Fruit fly (Drosophila melanogaster): ENCODE data around the gene NdufV3.
A peak's percentile ranks its signal among the peaks of the same experiment; 100 is the strongest.

NdufV3 gene

DNA sequence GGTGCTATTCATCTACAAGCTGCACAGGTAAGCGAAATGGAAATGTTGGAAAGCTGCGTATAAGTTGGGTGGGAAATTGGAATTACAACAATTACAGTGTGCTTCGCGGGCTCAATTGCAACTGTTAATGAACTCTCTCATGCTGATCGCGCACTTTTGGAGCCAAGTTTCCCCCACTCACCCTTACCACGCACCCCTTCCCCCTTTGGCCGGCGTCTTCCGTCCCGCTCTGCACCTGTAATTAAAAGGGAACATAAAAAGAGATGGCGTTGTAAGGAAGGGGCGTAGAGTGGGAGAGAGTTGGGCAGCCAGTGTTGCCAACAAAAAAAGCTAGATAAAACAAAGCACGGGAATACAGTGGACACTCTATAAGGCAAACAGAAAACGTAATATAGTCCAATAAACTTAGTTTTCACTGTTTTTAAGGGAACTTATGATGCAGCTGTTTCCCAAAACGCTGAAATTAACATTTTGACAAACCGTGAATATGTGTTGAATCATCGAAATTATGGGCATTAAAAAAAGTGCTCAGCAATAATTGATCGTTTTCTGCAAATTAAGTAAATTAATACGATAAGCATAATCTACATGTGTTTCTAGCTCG is 9.0 kb upstream of the NdufV3 start:
- TF ChIP-seq Mnt (GFP tag; optimal IDR thresholded peaks at IDR 0.05) (no peak), kay (GFP tag; ENCODE audit: borderline replicate concordance) (no peak), CG7045 (GFP tag; optimal IDR thresholded peaks at IDR 0.05) (peak; percentile 7), tj (GFP tag; optimal IDR thresholded peaks at IDR 0.05) (peak; percentile 99), toe (GFP tag; optimal IDR thresholded peaks at IDR 0.05) (no peak), CG5204 (GFP tag; optimal IDR thresholded peaks at IDR 0.05) (peak; percentile 44), cnc (optimal IDR thresholded peaks at IDR 0.05) (no peak), cic (GFP tag; optimal IDR thresholded peaks at IDR 0.05) (peak; percentile 16), CG11617 (GFP tag; optimal IDR thresholded peaks at IDR 0.05) (peak; percentile 34), CG1620 (GFP tag; optimal IDR thresholded peaks at IDR 0.05) (peak; percentile 29), CG33017 (tag; optimal IDR thresholded peaks at IDR 0.05) (no peak), ovo (GFP tag; optimal IDR thresholded peaks at IDR 0.05) (peak; percentile 36), bab1 (GFP tag; optimal IDR thresholded peaks at IDR 0.05) (no peak), pad (GFP tag; optimal IDR thresholded peaks at IDR 0.05) (peak; percentile 97), Hr96 (GFP tag; optimal IDR thresholded peaks at IDR 0.05) (no peak), Crg-1 (GFP tag; optimal IDR thresholded peaks at IDR 0.05) (no peak), Clk (GFP tag; optimal IDR thresholded peaks at IDR 0.05) (no peak), CG14711 (tag; optimal IDR thresholded peaks at IDR 0.05) (peak; percentile 9), CG7101 (tag; optimal IDR thresholded peaks at IDR 0.05) (peak; percentile 23)

DNA sequence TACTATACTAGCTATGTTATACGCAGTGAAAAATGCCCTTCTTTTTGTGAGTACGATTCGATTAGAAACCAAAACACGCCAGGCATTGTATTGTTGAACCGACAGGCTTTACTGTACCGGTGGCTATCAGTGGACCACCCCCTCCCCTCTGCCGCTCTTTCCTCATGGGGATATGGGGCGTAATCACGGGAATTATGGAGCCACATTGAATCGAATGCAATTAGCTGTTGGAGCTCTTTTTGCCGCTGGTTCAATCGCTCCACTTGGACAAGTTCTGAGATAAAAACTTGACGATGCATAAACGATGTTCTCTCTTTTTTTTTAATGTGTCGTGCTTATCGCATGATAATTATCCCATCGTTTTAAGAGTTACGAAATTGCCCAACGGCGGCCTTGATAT is 7.6 kb upstream of the NdufV3 start:
- TF ChIP-seq CG7101 (tag; optimal IDR thresholded peaks at IDR 0.05), result peak; percentile 8
- TF ChIP-seq CG12768 (GFP tag; optimal IDR thresholded peaks at IDR 0.05), result no peak

DNA sequence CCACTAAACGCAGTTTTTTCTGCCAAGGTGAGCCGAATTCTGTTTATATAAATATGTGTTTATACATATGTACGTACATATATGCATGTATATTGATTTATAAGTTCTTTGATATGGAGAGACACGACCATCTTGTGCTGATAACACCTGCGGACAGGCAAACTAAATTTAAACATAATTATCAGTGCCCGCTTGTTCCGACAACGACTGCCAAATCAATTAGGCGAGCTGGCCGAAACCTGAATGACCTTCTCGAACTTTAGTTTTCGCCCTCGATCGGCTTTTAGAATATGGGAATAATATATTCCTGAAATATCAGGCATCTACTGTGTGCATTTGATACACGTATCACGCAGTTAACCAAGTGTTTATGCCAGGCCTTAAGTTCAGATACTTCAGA is 7.0 kb upstream of the NdufV3 start:
- TF ChIP-seq CG14711 (tag; optimal IDR thresholded peaks at IDR 0.05) (no peak), Crg-1 (GFP tag; optimal IDR thresholded peaks at IDR 0.05) (no peak), CG7045 (GFP tag; optimal IDR thresholded peaks at IDR 0.05) (no peak), pad (GFP tag; optimal IDR thresholded peaks at IDR 0.05) (no peak), CG11617 (GFP tag; optimal IDR thresholded peaks at IDR 0.05) (no peak), Mnt (GFP tag; optimal IDR thresholded peaks at IDR 0.05) (no peak), CG1620 (GFP tag; optimal IDR thresholded peaks at IDR 0.05) (no peak), CG33017 (tag; optimal IDR thresholded peaks at IDR 0.05) (no peak), CG5204 (GFP tag; optimal IDR thresholded peaks at IDR 0.05) (no peak), bab1 (GFP tag; optimal IDR thresholded peaks at IDR 0.05) (no peak), tj (GFP tag; optimal IDR thresholded peaks at IDR 0.05) (no peak), CG7101 (tag; optimal IDR thresholded peaks at IDR 0.05) (no peak), Hr96 (GFP tag; optimal IDR thresholded peaks at IDR 0.05) (no peak), kay (GFP tag; ENCODE audit: borderline replicate concordance) (no peak), cic (GFP tag; optimal IDR thresholded peaks at IDR 0.05) (no peak)

DNA sequence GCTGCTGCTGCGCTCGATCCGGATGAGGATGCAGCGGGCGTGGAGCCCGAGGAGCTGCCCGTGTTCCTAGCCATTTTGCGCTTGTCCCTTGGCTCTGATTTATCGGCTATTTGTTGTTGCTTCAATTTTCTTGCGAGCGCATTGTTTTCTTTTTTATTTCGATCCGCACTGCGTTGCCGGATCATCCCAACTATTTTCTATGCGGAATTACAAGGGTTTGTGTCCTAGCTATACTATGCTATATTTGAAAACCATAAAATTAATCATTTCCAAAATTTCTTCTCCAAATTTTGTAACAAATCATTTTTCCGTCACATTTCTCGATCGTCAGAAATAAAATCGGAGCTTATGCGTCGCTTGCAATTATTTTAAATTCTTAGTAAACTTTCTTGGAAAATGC is 2.0 kb upstream of the NdufV3 start, which contains the start of the genes GCS1 and CG11756:
Gene GCS1, minus strand, starts transcription at position 193 of the 400 bp plus-strand sequence.
Gene CG11756, plus strand, starts transcription at position 312 of the 400 bp plus-strand sequence.
- TF ChIP-seq CG1620 (GFP tag; optimal IDR thresholded peaks at IDR 0.05) (peak; percentile 8), bab1 (GFP tag; optimal IDR thresholded peaks at IDR 0.05) (peak; percentile 12), CG11617 (GFP tag; optimal IDR thresholded peaks at IDR 0.05) (peak; percentile 12), Crg-1 (GFP tag; optimal IDR thresholded peaks at IDR 0.05) (no peak), Mnt (GFP tag; optimal IDR thresholded peaks at IDR 0.05) (peak; percentile 19)

DNA sequence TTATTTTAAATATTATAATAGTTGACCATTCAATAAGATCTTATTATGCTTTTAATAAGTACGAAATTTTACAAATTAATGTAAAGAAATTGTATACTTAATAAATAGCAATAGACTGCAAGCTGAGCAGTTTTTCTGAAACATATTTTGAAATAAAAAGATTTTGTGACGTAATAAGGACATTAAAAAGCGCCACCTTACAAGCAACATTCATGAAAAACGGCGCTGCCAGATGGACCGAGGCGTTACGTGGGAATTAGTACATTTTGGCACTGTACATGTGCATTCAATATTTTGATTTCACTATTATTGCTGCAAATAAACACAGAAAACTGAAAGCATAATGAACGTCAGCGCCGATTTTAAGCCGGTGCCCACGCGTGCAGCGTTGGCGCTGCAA is 969 bp upstream of the NdufV3 start, which contains the start of gene CG1738:
Gene CG1738, plus strand, starts transcription at position 221 of the 400 bp plus-strand sequence.
- TF ChIP-seq Clk (GFP tag; optimal IDR thresholded peaks at IDR 0.05) (no peak), tj (GFP tag; optimal IDR thresholded peaks at IDR 0.05) (no peak), CG11617 (GFP tag; optimal IDR thresholded peaks at IDR 0.05) (peak; percentile 9), Mnt (GFP tag; optimal IDR thresholded peaks at IDR 0.05) (peak; percentile 95), CG14711 (tag; optimal IDR thresholded peaks at IDR 0.05) (peak; percentile 55), CG7101 (tag; optimal IDR thresholded peaks at IDR 0.05) (peak; percentile 52)

DNA sequence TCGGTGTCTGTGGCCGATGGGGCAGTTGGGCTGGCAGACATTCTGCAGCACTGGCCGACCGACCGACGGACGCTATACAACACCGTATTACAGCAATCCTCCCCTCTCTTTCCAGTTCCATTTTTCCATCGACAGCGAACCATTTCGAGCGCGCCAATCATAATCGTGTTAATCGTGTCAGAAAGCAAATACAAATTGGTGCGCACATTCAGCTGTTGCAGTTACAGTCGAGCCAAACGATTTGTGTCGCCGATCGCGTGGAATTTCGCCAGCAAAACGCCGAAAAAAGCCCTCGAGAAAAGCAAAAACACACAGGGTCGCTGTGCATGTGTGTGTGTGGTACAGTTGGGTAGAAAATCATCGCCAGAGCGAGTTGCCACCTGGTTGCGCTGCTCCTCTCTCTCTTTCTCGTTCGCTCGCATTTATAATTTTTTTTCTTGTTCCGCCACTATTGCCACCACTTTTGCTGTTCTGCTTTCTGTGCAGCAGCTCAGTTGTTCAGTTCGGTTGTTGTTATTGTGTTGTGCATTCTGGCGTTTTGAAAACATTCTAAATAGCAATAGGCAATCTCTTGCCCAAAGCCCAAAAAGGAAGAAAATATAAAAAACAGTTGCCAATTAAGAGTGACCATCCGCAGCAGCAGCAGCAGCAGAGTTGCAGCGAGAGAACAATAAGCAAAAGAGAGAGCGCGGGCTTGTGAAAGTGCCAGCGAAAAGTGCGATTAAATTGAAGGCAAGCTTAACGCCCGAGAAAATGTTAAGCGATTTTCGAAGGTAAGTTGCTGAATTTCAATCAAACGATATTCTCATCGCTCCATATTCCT is 918 bp downstream of the NdufV3 start, which contains the start of gene CG1737:
Gene CG1737, plus strand, starts transcription at position 104 of the 823 bp plus-strand sequence.
- TF ChIP-seq pad (GFP tag; optimal IDR thresholded peaks at IDR 0.05), result peak; percentile 94
- TF ChIP-seq bab1 (GFP tag; optimal IDR thresholded peaks at IDR 0.05), result peak; percentile 28
- peak; percentile 62 for TF ChIP-seq Hr96 (GFP tag; optimal IDR thresholded peaks at IDR 0.05)
- TF ChIP-seq CG7101 (tag; optimal IDR thresholded peaks at IDR 0.05), result peak; percentile 44
- no peak for TF ChIP-seq kay (GFP tag; ENCODE audit: borderline replicate concordance)
- TF ChIP-seq cic (GFP tag; optimal IDR thresholded peaks at IDR 0.05), result peak; percentile 17
- no peak for TF ChIP-seq cnc (optimal IDR thresholded peaks at IDR 0.05)
- TF ChIP-seq CG14711 (tag; optimal IDR thresholded peaks at IDR 0.05), result peak; percentile 99
- TF ChIP-seq CG33017 (tag; optimal IDR thresholded peaks at IDR 0.05), result no peak
- TF ChIP-seq CG12768 (GFP tag; optimal IDR thresholded peaks at IDR 0.05), result peak; percentile 47
- no peak for TF ChIP-seq Clk (GFP tag; optimal IDR thresholded peaks at IDR 0.05)
- no peak for TF ChIP-seq tj (GFP tag; optimal IDR thresholded peaks at IDR 0.05)
- no peak for TF ChIP-seq CG5204 (GFP tag; optimal IDR thresholded peaks at IDR 0.05)
- peak; percentile 83 for TF ChIP-seq CG1620 (GFP tag; optimal IDR thresholded peaks at IDR 0.05)
- TF ChIP-seq Crg-1 (GFP tag; optimal IDR thresholded peaks at IDR 0.05), result peak; percentile 60
- TF ChIP-seq Mnt (GFP tag; optimal IDR thresholded peaks at IDR 0.05), result peak; percentile 79
- TF ChIP-seq CG11617 (GFP tag; optimal IDR thresholded peaks at IDR 0.05), result peak; percentile 11
- no peak for TF ChIP-seq toe (GFP tag; optimal IDR thresholded peaks at IDR 0.05)
- TF ChIP-seq ovo (GFP tag; optimal IDR thresholded peaks at IDR 0.05), result peak; percentile 80
- no peak for TF ChIP-seq CG7045 (GFP tag; optimal IDR thresholded peaks at IDR 0.05)

All from whole organism, adult.